Worm (Caenorhabditis elegans) whole organism, L2 larva: ENCODE data around the gene tiar-2.

Experiments
- R02D3.7 ChIP-seq: fragments of 150-350 bp; optimal IDR thresholded peaks from 2 replicates; lab custom pipeline; 2014; ENCODE audit warnings: missing biosample characterization, missing genetic modification characterization
- ZK546.5 ChIP-seq: sonication (generic microtip); optimal IDR thresholded peaks from 2 replicates; lab custom pipeline; 2017; ENCODE audit warnings: missing biosample characterization, missing genetic modification characterization
- ama-1 ChIP-seq: fragments of 150-350 bp; optimal IDR thresholded peaks from 2 replicates; lab custom pipeline; 2018; ENCODE audit warnings: inconsistent platforms
- elt-3 ChIP-seq: sonication (generic microtip); optimal IDR thresholded peaks from 2 replicates; lab custom pipeline; 2017; ENCODE audit warnings: missing biosample characterization, missing genetic modification characterization
- fos-1 ChIP-seq: fragments of 150-350 bp; optimal IDR thresholded peaks from 2 replicates; lab custom pipeline; 2014; ENCODE audit warnings: missing biosample characterization, missing genetic modification characterization
- lin-13 ChIP-seq: fragments of 150-350 bp; optimal IDR thresholded peaks from 2 replicates; lab custom pipeline; 2014; ENCODE audit warnings: missing biosample characterization, missing genetic modification reagents, missing genetic modification characterization
- mab-5 ChIP-seq: fragments of 150-350 bp; optimal IDR thresholded peaks from 2 replicates; lab custom pipeline; 2014; ENCODE audit warnings: missing biosample characterization, missing genetic modification characterization
- nhr-21 ChIP-seq: fragments of 150-350 bp; optimal IDR thresholded peaks from 2 replicates; lab custom pipeline; 2014; ENCODE audit warnings: missing biosample characterization, missing genetic modification characterization
- nhr-77 ChIP-seq: fragments of 150-350 bp; optimal IDR thresholded peaks from 2 replicates; lab custom pipeline; 2014; ENCODE audit warnings: missing biosample characterization, missing genetic modification characterization

DNA sequence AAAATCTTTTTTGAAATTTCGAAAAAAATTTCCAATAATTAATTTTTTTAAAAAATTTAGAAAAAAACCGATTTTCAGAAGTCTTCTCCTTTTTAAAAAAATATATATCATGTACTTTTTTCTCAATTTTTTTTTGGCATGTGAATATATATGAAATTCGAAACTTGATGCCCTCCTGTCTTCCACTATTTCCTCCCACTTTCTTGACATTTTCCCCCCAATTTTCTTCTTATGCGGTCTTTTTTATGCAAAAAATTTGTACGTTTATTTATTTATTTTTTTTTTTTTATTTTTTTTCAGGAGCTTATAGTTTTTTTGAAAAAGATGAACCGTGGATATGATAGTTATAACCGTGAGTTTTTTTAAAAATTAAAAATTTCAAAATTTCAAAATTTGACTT is 8.0 kb upstream of the tiar-2 start, which contains the start of gene cnp-2:
- TF ChIP-seq nhr-77 (tag; lab: Kevin White, UChicago): no peak
- no peak for TF ChIP-seq mab-5 (tag; lab: Kevin White, UChicago)
- no peak for TF ChIP-seq fos-1 (tag; lab: Kevin White, UChicago)
- no peak for TF ChIP-seq lin-13
- TF ChIP-seq ama-1: no peak
- no peak for TF ChIP-seq ZK546.5 (tag; lab: Kevin White, UChicago)
- TF ChIP-seq elt-3 (tag; lab: Kevin White, UChicago): no peak
- no peak for TF ChIP-seq R02D3.7 (tag; lab: Kevin White, UChicago)
- TF ChIP-seq nhr-21 (tag; lab: Kevin White, UChicago): no peak
